Fruit fly (Drosophila melanogaster) whole organism, pupa: Measurements from ENCODE around the gene CG10365.

Experiments
- CG10348 ChIP-seq: fragments of 200-800 bp; sonication (Bioruptor generic); IDR thresholded peaks from 2 replicates; pipeline ENCODE4 v1.3.6; 2022; ENCODE audit warnings: missing biosample characterization, missing genetic modification characterization
- CG12605 ChIP-seq: fragments of 200-800 bp; sonication (Bioruptor generic); IDR thresholded peaks from 2 replicates; pipeline ENCODE4 v1.3.6; 2022; ENCODE audit warnings: missing biosample characterization, missing genetic modification characterization
- CG13204 ChIP-seq: fragments of 200-800 bp; sonication (Bioruptor generic); optimal IDR thresholded peaks from 2 replicates; lab custom pipeline; 2018; ENCODE audit warnings: missing biosample characterization, mild to moderate bottlenecking, missing genetic modification characterization, moderate library complexity
- CG14655 ChIP-seq: fragments of 200-800 bp; sonication (Bioruptor generic); optimal IDR thresholded peaks from 3 replicates; lab custom pipeline; 2017; ENCODE audit warnings: mild to moderate bottlenecking, missing biosample characterization, missing genetic modification reagents, missing genetic modification characterization
- CG15710 ChIP-seq: fragments of 200-800 bp; sonication (Bioruptor generic); optimal IDR thresholded peaks from 2 replicates; lab custom pipeline; 2018; ENCODE audit warnings: missing biosample characterization, mild to moderate bottlenecking, missing genetic modification characterization, moderate library complexity
- CG17806 ChIP-seq: fragments of 200-800 bp; sonication (Bioruptor generic); optimal IDR thresholded peaks from 2 replicates; lab custom pipeline; 2018; ENCODE audit warnings: missing biosample characterization, mild to moderate bottlenecking, missing genetic modification characterization, moderate library complexity
- CG32121 ChIP-seq: fragments of 200-800 bp; sonication (Bioruptor generic); IDR thresholded peaks from 2 replicates; pipeline ENCODE4 v1.3.6; 2022; ENCODE audit warnings: missing biosample characterization, missing genetic modification characterization
- CG34367 ChIP-seq: fragments of 200-800 bp; sonication (Bioruptor generic); optimal IDR thresholded peaks from 2 replicates; lab custom pipeline; 2018; ENCODE audit warnings: missing biosample characterization, mild to moderate bottlenecking, missing genetic modification characterization
- CG4496 ChIP-seq: fragments of 200-800 bp; sonication (Bioruptor generic); IDR thresholded peaks from 3 replicates; pipeline ENCODE4 v1.3.6; 2022; ENCODE audit warnings: missing biosample characterization, missing genetic modification characterization
- CG8159 ChIP-seq: fragments of 200-800 bp; sonication (Bioruptor generic); optimal IDR thresholded peaks from 3 replicates; lab custom pipeline; 2018; ENCODE audit warnings: missing biosample characterization, mild to moderate bottlenecking, missing genetic modification characterization, moderate library complexity
- CG8301 ChIP-seq: fragments of 200-800 bp; sonication (Bioruptor generic); optimal IDR thresholded peaks from 2 replicates; lab custom pipeline; 2018; ENCODE audit warnings: missing biosample characterization, mild to moderate bottlenecking, missing genetic modification characterization
- CG9948 ChIP-seq: fragments of 200-800 bp; sonication (Bioruptor generic); optimal IDR thresholded peaks from 2 replicates; lab custom pipeline; 2018; ENCODE audit warnings: missing biosample characterization, mild to moderate bottlenecking, missing genetic modification characterization, moderate library complexity
- D1 ChIP-seq: fragments of 200-800 bp; sonication (Bioruptor generic); optimal IDR thresholded peaks from 2 replicates; lab custom pipeline; 2018; ENCODE audit warnings: missing biosample characterization, mild to moderate bottlenecking, missing genetic modification characterization, moderate library complexity
- EcR ChIP-seq: fragments of 200-800 bp; sonication (Bioruptor generic); optimal IDR thresholded peaks from 3 replicates; lab custom pipeline; 2019; ENCODE audit warnings: missing biosample characterization, missing genetic modification characterization, mild to moderate bottlenecking, moderate library complexity, missing genetic modification reagents
- Ets98B ChIP-seq: fragments of 200-800 bp; sonication (Bioruptor generic); IDR thresholded peaks from 2 replicates; pipeline ENCODE4 v1.3.6; 2022; ENCODE audit warnings: missing biosample characterization, missing genetic modification characterization
- Pif1A ChIP-seq: fragments of 200-800 bp; sonication (Bioruptor generic); optimal IDR thresholded peaks from 3 replicates; lab custom pipeline; 2016; ENCODE audit warnings: missing biosample characterization, missing genetic modification characterization
- Pif1B ChIP-seq: fragments of 200-800 bp; sonication (Bioruptor generic); optimal IDR thresholded peaks from 3 replicates; lab custom pipeline; 2016; ENCODE audit warnings: missing biosample characterization, missing genetic modification characterization
- Snoo ChIP-seq: fragments of 200-800 bp; sonication (Bioruptor generic); optimal IDR thresholded peaks from 3 replicates; lab custom pipeline; 2017; ENCODE audit warnings: missing biosample characterization, mild to moderate bottlenecking, missing genetic modification characterization, inconsistent platforms
- fd96Ca ChIP-seq: fragments of 200-800 bp; sonication (Bioruptor generic); IDR thresholded peaks from 3 replicates; pipeline ENCODE4 v1.3.6; 2022; ENCODE audit warnings: missing biosample characterization, missing genetic modification characterization
- gl ChIP-seq: fragments of 200-800 bp; sonication (Bioruptor generic); optimal IDR thresholded peaks from 2 replicates; lab custom pipeline; 2018; ENCODE audit warnings: missing biosample characterization, mild to moderate bottlenecking, missing genetic modification characterization
- rn ChIP-seq: fragments of 200-800 bp; sonication (Bioruptor generic); IDR thresholded peaks from 2 replicates; pipeline ENCODE4 v1.3.6; 2022; ENCODE audit warnings: missing biosample characterization, missing genetic modification characterization

Gene CG10365

dm6 chr3R:23763622-23764273 lies 40.6 kb downstream of the CG10365 start, which contains the start of gene Lsd-1:
Gene Lsd-1 (plus strand): TSS chr3R:23763857.
- TF ChIP-seq rn (no peak), CG34367 (tag; lab: Kevin White, UChicago) (peak; percentile 43), CG4496 (GFP tag; lab: Robert Waterston, UW) (peak; percentile 36; the same call in 1 of the 3 replicates), CG13204 (GFP tag; lab: Kevin White, UChicago) (peak; percentile 28), CG9948 (peak; percentile 33), Ets98B (GFP tag; lab: Robert Waterston, UW) (peak; percentile 22; the same call in 1 of the 2 replicates), CG17806 (tag; lab: Kevin White, UChicago) (peak; percentile 47), D1 (tag; lab: Kevin White, UChicago) (no peak), CG14655 (GFP tag; lab: Kevin White, UChicago) (no peak), CG15710 (tag; lab: Kevin White, UChicago) (peak; percentile 62), Pif1B (peak; percentile 5), CG12605 (GFP tag; lab: Robert Waterston, UW) (no peak; the same call in 1 of the 2 replicates), EcR (peak; percentile 80), fd96Ca (GFP tag; lab: Robert Waterston, UW) (no peak), CG8159 (tag; lab: Kevin White, UChicago) (peak; percentile 75), Snoo (tag; lab: Kevin White, UChicago) (peak; percentile 21), CG10348 (GFP tag; lab: Robert Waterston, UW) (no peak), gl (tag; lab: Kevin White, UChicago) (peak; percentile 71), CG8301 (peak; percentile 41), Pif1A (peak; percentile 20), CG32121 (GFP tag; lab: Robert Waterston, UW) (peak; percentile 50)

dm6 chr3R:23767417-23767853 lies 44.3 kb downstream of the CG10365 start, which contains the start of the genes CG10214 and CG10375:
Gene CG10214 (minus strand): TSS chr3R:23767488.
Gene CG10375 (plus strand): TSS chr3R:23767712.
- TF ChIP-seq CG8301 (peak; percentile 62), CG34367 (tag; lab: Kevin White, UChicago) (peak; percentile 14), CG12605 (GFP tag; lab: Robert Waterston, UW) (peak; percentile 34; the same call in 1 of the 2 replicates), CG14655 (GFP tag; lab: Kevin White, UChicago) (no peak), CG8159 (tag; lab: Kevin White, UChicago) (peak; percentile 61), Pif1A (no peak), EcR (no peak), CG9948 (peak; percentile 29), rn (no peak), Pif1B (no peak), CG4496 (GFP tag; lab: Robert Waterston, UW) (peak; percentile 75), CG10348 (GFP tag; lab: Robert Waterston, UW) (no peak), CG32121 (GFP tag; lab: Robert Waterston, UW) (peak; percentile 65), fd96Ca (GFP tag; lab: Robert Waterston, UW) (peak; percentile 67; the same call in 1 of the 3 replicates), Ets98B (GFP tag; lab: Robert Waterston, UW) (peak; percentile 64), CG17806 (tag; lab: Kevin White, UChicago) (peak; percentile 51), Snoo (tag; lab: Kevin White, UChicago) (peak; percentile 48), gl (tag; lab: Kevin White, UChicago) (peak; percentile 26), D1 (tag; lab: Kevin White, UChicago) (no peak), CG13204 (GFP tag; lab: Kevin White, UChicago) (no peak), CG15710 (tag; lab: Kevin White, UChicago) (peak; percentile 55)

dm6 chr3R:23772808-23773207 lies 49.7 kb downstream of the CG10365 start, which contains the start of gene tst:
Gene tst (minus strand): TSS chr3R:23772859.
- TF ChIP-seq CG14655 (GFP tag; lab: Kevin White, UChicago) (peak; percentile 91), CG4496 (GFP tag; lab: Robert Waterston, UW) (peak; percentile 94), Pif1B (no peak), Snoo (tag; lab: Kevin White, UChicago) (peak; percentile 87), CG13204 (GFP tag; lab: Kevin White, UChicago) (no peak), fd96Ca (GFP tag; lab: Robert Waterston, UW) (peak; percentile 94), CG34367 (tag; lab: Kevin White, UChicago) (peak; percentile 80), CG9948 (peak; percentile 87), CG8301 (peak; percentile 82), gl (tag; lab: Kevin White, UChicago) (peak; percentile 49), Pif1A (no peak), EcR (no peak), CG32121 (GFP tag; lab: Robert Waterston, UW) (peak; percentile 95), CG12605 (GFP tag; lab: Robert Waterston, UW) (peak; percentile 84), D1 (tag; lab: Kevin White, UChicago) (no peak), CG8159 (tag; lab: Kevin White, UChicago) (peak; percentile 87), CG10348 (GFP tag; lab: Robert Waterston, UW) (peak; percentile 76), CG17806 (tag; lab: Kevin White, UChicago) (peak; percentile 89), rn (peak; percentile 95), Ets98B (GFP tag; lab: Robert Waterston, UW) (peak; percentile 95), CG15710 (tag; lab: Kevin White, UChicago) (peak; percentile 89)

dm6 chr3R:23773610-23774364 lies 50.7 kb downstream of the CG10365 start, which contains the start of gene CG10208:
Gene CG10208 (minus strand): TSS chr3R:23774127.
- TF ChIP-seq gl (tag; lab: Kevin White, UChicago) (no peak), D1 (tag; lab: Kevin White, UChicago) (no peak), CG4496 (GFP tag; lab: Robert Waterston, UW) (no peak), CG8301 (no peak), CG12605 (GFP tag; lab: Robert Waterston, UW) (no peak), EcR (no peak), CG9948 (no peak), rn (no peak), CG15710 (tag; lab: Kevin White, UChicago) (no peak), CG13204 (GFP tag; lab: Kevin White, UChicago) (no peak), CG14655 (GFP tag; lab: Kevin White, UChicago) (no peak), CG8159 (tag; lab: Kevin White, UChicago) (no peak), Ets98B (GFP tag; lab: Robert Waterston, UW) (no peak; the same call in 1 of the 2 replicates), Pif1B (no peak), CG34367 (tag; lab: Kevin White, UChicago) (no peak), CG10348 (GFP tag; lab: Robert Waterston, UW) (no peak)
